Worm (Caenorhabditis elegans) whole organism, L4 larva: ENCODE data around the gene ZC412.3.

Experiments
- F10B5.3 ChIP-seq: sonication (generic microtip); optimal IDR thresholded peaks from 2 replicates; lab custom pipeline; 2016; ENCODE audit warnings: mild to moderate bottlenecking, missing genetic modification characterization, missing compliant biosample characterization
- F44E2.7 ChIP-seq: fragments of 200-800 bp; sonication (Bioruptor generic); IDR thresholded peaks from 2 replicates; pipeline ENCODE4 v2.1.2; 2022; ENCODE audit warnings: missing genetic modification characterization, missing compliant biosample characterization
- F49E8.2 ChIP-seq: sonication (generic microtip); optimal IDR thresholded peaks from 2 replicates; lab custom pipeline; 2016; ENCODE audit warnings: missing compliant biosample characterization, mild to moderate bottlenecking, missing genetic modification characterization, borderline replicate concordance
- T20F7.1 ChIP-seq: fragments of 200-800 bp; sonication (Bioruptor generic); optimal IDR thresholded peaks from 2 replicates; lab custom pipeline; 2018; ENCODE audit warnings: mild to moderate bottlenecking, missing genetic modification characterization, missing compliant biosample characterization
- T26A8.4 ChIP-seq: fragments of 200-800 bp; sonication (Bioruptor generic); IDR thresholded peaks from 2 replicates; pipeline ENCODE4 v1.3.6; 2022; ENCODE audit warnings: missing genetic modification characterization, missing compliant biosample characterization
- Y48G9A.11 ChIP-seq: fragments of 200-800 bp; sonication (Bioruptor generic); IDR thresholded peaks from 2 replicates; pipeline ENCODE4 v1.3.6; 2022; ENCODE audit warnings: missing genetic modification reagents, missing genetic modification characterization, missing compliant biosample characterization
- ama-1 ChIP-seq: fragments of 150-350 bp; optimal IDR thresholded peaks from 2 replicates; lab custom pipeline; 2014; ENCODE audit warnings: inconsistent platforms, mixed read lengths
- ceh-20 ChIP-seq: fragments of 200-800 bp; sonication (Bioruptor generic); IDR thresholded peaks from 2 replicates; pipeline ENCODE4 v1.3.6; 2022; ENCODE audit warnings: missing genetic modification reagents, missing genetic modification characterization, missing compliant biosample characterization
- ceh-32 ChIP-seq: sonication (generic microtip); optimal IDR thresholded peaks from 2 replicates; lab custom pipeline; 2016; ENCODE audit warnings: mild to moderate bottlenecking, missing genetic modification characterization, missing compliant biosample characterization; ENCODE audit not compliant: poor library complexity
- ceh-62 ChIP-seq: sonication (generic microtip); optimal IDR thresholded peaks from 2 replicates; lab custom pipeline; 2017; ENCODE audit warnings: missing biosample characterization, missing genetic modification characterization
- cey-2 ChIP-seq: sonication (generic microtip); optimal IDR thresholded peaks from 3 replicates; lab custom pipeline; 2017; ENCODE audit warnings: missing genetic modification characterization, mild to moderate bottlenecking, missing compliant biosample characterization, antibody characterized with exemption, borderline replicate concordance; ENCODE audit not compliant: insufficient read depth
- ctbp-1 ChIP-seq: fragments of 200-800 bp; sonication (Bioruptor generic); IDR thresholded peaks from 2 replicates; pipeline ENCODE4 v1.3.6; 2022; ENCODE audit warnings: missing genetic modification reagents, missing genetic modification characterization, missing compliant biosample characterization
- daf-16 ChIP-seq, 3 experiments: sonication (generic microtip); optimal IDR thresholded peaks; 2 replicates each; lab custom pipeline; 2016 to 2017; ENCODE audit warnings: missing genetic modification characterization in 3 of 3, missing genetic modification reagents in 3 of 3, mild to moderate bottlenecking in 2 of 3, missing compliant biosample characterization in 2 of 3, missing biosample characterization in 1 of 3, moderate library complexity in 1 of 3
- dmd-6 ChIP-seq: fragments of 200-800 bp; sonication (Bioruptor generic); IDR thresholded peaks from 2 replicates; pipeline ENCODE4 v1.3.6; 2022; ENCODE audit warnings: missing genetic modification reagents, missing genetic modification characterization, missing compliant biosample characterization
- dmd-8 ChIP-seq: fragments of 200-800 bp; sonication (Bioruptor generic); IDR thresholded peaks from 2 replicates; pipeline ENCODE4 v1.3.6; 2022; ENCODE audit warnings: missing genetic modification characterization, missing compliant biosample characterization
- dve-1 ChIP-seq: sonication (generic microtip); optimal IDR thresholded peaks from 2 replicates; lab custom pipeline; 2017; ENCODE audit warnings: antibody characterized with exemption, mild to moderate bottlenecking, missing genetic modification characterization, missing compliant biosample characterization; ENCODE audit not compliant: insufficient read depth
- egl-43 ChIP-seq: fragments of 200-800 bp; sonication (Bioruptor generic); IDR thresholded peaks from 2 replicates; pipeline ENCODE4 v1.3.6; 2022; ENCODE audit warnings: missing genetic modification reagents, missing genetic modification characterization, missing compliant biosample characterization
- hlh-11 ChIP-seq: fragments of 200-800 bp; sonication (Bioruptor generic); optimal IDR thresholded peaks from 2 replicates; lab custom pipeline; 2018; ENCODE audit warnings: mild to moderate bottlenecking, missing genetic modification characterization, missing compliant biosample characterization
- hlh-30 ChIP-seq: sonication (generic microtip); optimal IDR thresholded peaks from 2 replicates; lab custom pipeline; 2017; ENCODE audit warnings: antibody characterized with exemption, mild to moderate bottlenecking, missing genetic modification characterization, missing compliant biosample characterization; ENCODE audit not compliant: insufficient read depth
- jun-1 ChIP-seq: fragments of 150-350 bp; optimal IDR thresholded peaks from 2 replicates; lab custom pipeline; 2014; ENCODE audit warnings: missing biosample characterization, missing genetic modification reagents, missing genetic modification characterization
- lin-13 ChIP-seq: fragments of 150-350 bp; optimal IDR thresholded peaks from 2 replicates; lab custom pipeline; 2014; ENCODE audit warnings: missing biosample characterization, missing genetic modification reagents, missing genetic modification characterization
- lin-39 ChIP-seq: fragments of 150-350 bp; optimal IDR thresholded peaks from 2 replicates; lab custom pipeline; 2014; ENCODE audit warnings: missing biosample characterization, missing genetic modification reagents, missing genetic modification characterization
- lsy-2 ChIP-seq, 2 experiments: fragments of 150-350 bp in 1 of 2; sonication (generic microtip) in 1 of 2; optimal IDR thresholded peaks; 2 replicates each; lab custom pipeline; 2014 to 2017; ENCODE audit warnings: missing biosample characterization in 2 of 2, missing genetic modification characterization in 2 of 2
- mep-1 ChIP-seq: fragments of 150-350 bp; sonication (generic microtip); optimal IDR thresholded peaks from 3 replicates; lab custom pipeline; 2014; ENCODE audit warnings: missing biosample characterization, missing genetic modification characterization
- mxl-2 ChIP-seq: fragments of 200-800 bp; sonication (Bioruptor generic); conservative IDR thresholded peaks from 2 replicates; pipeline ENCODE4 v1.3.6; 2022; ENCODE audit warnings: missing genetic modification reagents, missing genetic modification characterization, missing compliant biosample characterization
- mxl-3 ChIP-seq: fragments of 200-800 bp; sonication (Bioruptor generic); optimal IDR thresholded peaks from 2 replicates; lab custom pipeline; 2018; ENCODE audit warnings: mild to moderate bottlenecking, missing genetic modification characterization, missing compliant biosample characterization
- nhr-102 ChIP-seq: sonication (generic microtip); optimal IDR thresholded peaks from 2 replicates; lab custom pipeline; 2016; ENCODE audit warnings: mild to moderate bottlenecking, missing genetic modification characterization, moderate library complexity, missing compliant biosample characterization
- nhr-11 ChIP-seq: fragments of 150-350 bp; optimal IDR thresholded peaks from 2 replicates; lab custom pipeline; 2014; ENCODE audit warnings: missing biosample characterization, missing genetic modification characterization
- nhr-111 ChIP-seq: fragments of 200-800 bp; sonication (Bioruptor generic); optimal IDR thresholded peaks from 2 replicates; lab custom pipeline; 2018; ENCODE audit warnings: mild to moderate bottlenecking, missing genetic modification characterization, missing compliant biosample characterization
- nhr-237 ChIP-seq: sonication (generic microtip); optimal IDR thresholded peaks from 2 replicates; lab custom pipeline; 2017; ENCODE audit warnings: missing biosample characterization, missing genetic modification characterization
- nhr-28 ChIP-seq: fragments of 150-350 bp; optimal IDR thresholded peaks from 2 replicates; lab custom pipeline; 2014; ENCODE audit warnings: missing biosample characterization, missing genetic modification characterization
- nhr-42 ChIP-seq: fragments of 200-800 bp; sonication (Bioruptor generic); IDR thresholded peaks from 2 replicates; pipeline ENCODE4 v1.3.6; 2022; ENCODE audit warnings: missing genetic modification characterization, missing compliant biosample characterization
- nhr-48 ChIP-seq: sonication (generic microtip); optimal IDR thresholded peaks from 2 replicates; lab custom pipeline; 2016; ENCODE audit warnings: mild to moderate bottlenecking, missing genetic modification characterization, missing compliant biosample characterization
- nhr-6 ChIP-seq: fragments of 150-350 bp; optimal IDR thresholded peaks from 2 replicates; lab custom pipeline; 2014; ENCODE audit warnings: missing biosample characterization, missing genetic modification characterization
- nhr-76 ChIP-seq: fragments of 150-350 bp; optimal IDR thresholded peaks from 2 replicates; lab custom pipeline; 2014; ENCODE audit warnings: missing biosample characterization, missing genetic modification characterization
- php-3 ChIP-seq: fragments of 200-800 bp; sonication (Bioruptor generic); IDR thresholded peaks from 2 replicates; pipeline ENCODE4 v1.3.6; 2022; ENCODE audit warnings: missing genetic modification reagents, missing genetic modification characterization, missing compliant biosample characterization
- pqm-1 ChIP-seq: sonication (generic microtip); optimal IDR thresholded peaks from 2 replicates; lab custom pipeline; 2017; ENCODE audit warnings: missing biosample characterization, missing genetic modification characterization
- rbr-2 ChIP-seq: sonication (generic microtip); optimal IDR thresholded peaks from 2 replicates; lab custom pipeline; 2016; ENCODE audit warnings: missing genotype, missing genetic modification characterization, missing compliant biosample characterization
- saeg-2 ChIP-seq: fragments of 200-800 bp; sonication (Bioruptor generic); IDR thresholded peaks from 2 replicates; pipeline ENCODE4 v1.3.6; 2022; ENCODE audit warnings: missing genetic modification reagents, missing genetic modification characterization, missing compliant biosample characterization
- set-16 ChIP-seq: fragments of 200-800 bp; sonication (Bioruptor generic); IDR thresholded peaks from 2 replicates; pipeline ENCODE4 v1.3.6; 2022; ENCODE audit warnings: missing genetic modification reagents, missing genetic modification characterization, missing compliant biosample characterization
- skn-1 ChIP-seq: fragments of 150-350 bp; optimal IDR thresholded peaks from 2 replicates; lab custom pipeline; 2014; ENCODE audit warnings: missing biosample characterization, missing genetic modification characterization
- snpc-1.2 ChIP-seq: fragments of 200-800 bp; sonication (Bioruptor generic); IDR thresholded peaks from 2 replicates; pipeline ENCODE4 v1.3.6; 2022; ENCODE audit warnings: missing genetic modification reagents, missing genetic modification characterization, missing compliant biosample characterization
- snpc-4 ChIP-seq: fragments of 150-350 bp; optimal IDR thresholded peaks from 2 replicates; lab custom pipeline; 2014; ENCODE audit warnings: missing biosample characterization, missing genetic modification characterization
- spr-1 ChIP-seq: sonication (generic microtip); optimal IDR thresholded peaks from 2 replicates; lab custom pipeline; 2016; ENCODE audit warnings: mild to moderate bottlenecking, missing genetic modification characterization, missing compliant biosample characterization
- tra-1 ChIP-seq: fragments of 200-800 bp; sonication (Bioruptor generic); IDR thresholded peaks from 2 replicates; pipeline ENCODE4 v1.3.6; 2022; ENCODE audit warnings: missing genetic modification reagents, missing genetic modification characterization, missing compliant biosample characterization
- vab-7 ChIP-seq: fragments of 200-800 bp; sonication (Bioruptor generic); IDR thresholded peaks from 2 replicates; pipeline ENCODE4 v1.3.6; 2022; ENCODE audit warnings: missing genetic modification reagents, missing genetic modification characterization, missing compliant biosample characterization
- zfp-3 ChIP-seq: fragments of 200-800 bp; sonication (Bioruptor generic); conservative IDR thresholded peaks from 2 replicates; pipeline ENCODE4 v1.3.6; 2022; ENCODE audit warnings: missing genetic modification reagents, missing genetic modification characterization, missing compliant biosample characterization

The ZC412.3 gene

ce11 chrV:14849628-14850027 lies 21.7 kb downstream of the ZC412.3 start (continued):
- TF ChIP-seq F49E8.2 (tag; lab: Kevin White, UChicago): no peak
- peak; percentile 57; the same call in 1 of the 2 replicates for TF ChIP-seq saeg-2 (GFP tag; lab: Robert Waterston, UW)
- TF ChIP-seq nhr-102 (tag; lab: Kevin White, UChicago): peak; percentile 52
- peak; percentile 85 for TF ChIP-seq nhr-48 (tag; lab: Kevin White, UChicago)
- TF ChIP-seq nhr-111 (GFP tag; lab: Kevin White, UChicago): no peak
- peak; percentile 97 for TF ChIP-seq hlh-11 (tag; lab: Kevin White, UChicago)
- no peak for TF ChIP-seq nhr-42 (GFP tag; lab: Robert Waterston, UW)
- TF ChIP-seq snpc-4 (tag; lab: Kevin White, UChicago): no peak
- peak in 1 of 2 experiments; percentile 75 for TF ChIP-seq lsy-2 (tag; optimal IDR thresholded peaks at IDR 0.05; lab: Kevin White, UChicago)
- TF ChIP-seq vab-7 (GFP tag; lab: Robert Waterston, UW): 0 out of 2 replicates have a peak, but pooled peaks have one; percentile 4
- TF ChIP-seq zfp-3 (GFP tag; lab: Robert Waterston, UW): peak; percentile 55; the same call in 1 of the 2 replicates
- peak; percentile 24 for TF ChIP-seq nhr-6 (tag; lab: Kevin White, UChicago)
- TF ChIP-seq egl-43: 0 out of 2 replicates have a peak, but pooled peaks have one; percentile 33
- TF ChIP-seq ama-1 (lab: Kevin White, UChicago): peak; percentile 69
- TF ChIP-seq jun-1 (tag; lab: Kevin White, UChicago): peak; percentile 46
- peak; percentile 91 for TF ChIP-seq dve-1 (tag; lab: Kevin White, UChicago)
- peak; percentile 44 for TF ChIP-seq spr-1 (tag; lab: Kevin White, UChicago)
- TF ChIP-seq ceh-32 (tag; lab: Kevin White, UChicago): no peak
- no peak for TF ChIP-seq Y48G9A.11 (GFP tag; lab: Robert Waterston, UW)
- TF ChIP-seq pqm-1 (tag; lab: Kevin White, UChicago): peak; percentile 34
- peak; percentile 11; the same call in 1 of the 2 replicates for TF ChIP-seq set-16 (GFP tag; lab: Robert Waterston, UW)
- no peak for TF ChIP-seq nhr-76 (tag; lab: Kevin White, UChicago)
- peak; percentile 33; the same call in 1 of the 2 replicates for TF ChIP-seq T26A8.4 (GFP tag; lab: Robert Waterston, UW)
- no peak for TF ChIP-seq ceh-62

- peak; percentile 84 for TF ChIP-seq mxl-3 (GFP tag; lab: Kevin White, UChicago)
- peak; percentile 75 for TF ChIP-seq lin-13 (GFP tag; lab: Kevin White, UChicago)
- TF ChIP-seq ctbp-1: peak; percentile 35; the same call in 1 of the 2 replicates
- TF ChIP-seq ceh-20 (GFP tag; lab: Robert Waterston, UW): peak; percentile 96
- peak in 1 of 2 experiments; percentile 52 for TF ChIP-seq daf-16 (GFP tag; optimal IDR thresholded peaks at IDR 0.05; lab: Kevin White, UChicago)
- TF ChIP-seq daf-16 (tag; optimal IDR thresholded peaks at IDR 0.05; lab: Kevin White, UChicago): peak; percentile 93
- TF ChIP-seq mxl-2: 0 out of 2 replicates have a peak, but pooled peaks have one; percentile 43
- TF ChIP-seq php-3: peak; percentile 90
- TF ChIP-seq F44E2.7 (GFP tag; lab: Robert Waterston, UW): no peak
- TF ChIP-seq cey-2 (tag; lab: Kevin White, UChicago): peak; percentile 85
- no peak for TF ChIP-seq nhr-237 (tag; lab: Kevin White, UChicago)
- no peak for TF ChIP-seq lin-39 (tag; lab: Kevin White, UChicago)
- no peak for TF ChIP-seq snpc-1.2 (GFP tag; lab: Robert Waterston, UW)
- TF ChIP-seq mep-1 (tag; lab: Kevin White, UChicago): peak; percentile 75
- peak; percentile 75 for TF ChIP-seq nhr-28
- TF ChIP-seq nhr-102 (tag; lab: Kevin White, UChicago): peak; percentile 51
- TF ChIP-seq tra-1 (GFP tag; lab: Robert Waterston, UW): peak; percentile 90
- peak; percentile 24 for TF ChIP-seq rbr-2 (tag; lab: Kevin White, UChicago)
- TF ChIP-seq dmd-8: no peak
- TF ChIP-seq skn-1 (tag; lab: Kevin White, UChicago): no peak
- no peak for TF ChIP-seq F10B5.3 (tag; lab: Kevin White, UChicago)
- no peak for TF ChIP-seq ceh-62
- TF ChIP-seq spr-1 (tag; lab: Kevin White, UChicago): no peak
- peak; percentile 73 for TF ChIP-seq nhr-11 (tag; lab: Kevin White, UChicago)
- peak; percentile 69 for TF ChIP-seq T20F7.1
- peak; percentile 53 for TF ChIP-seq T26A8.4 (GFP tag; lab: Robert Waterston, UW)
- TF ChIP-seq hlh-30 (tag; lab: Kevin White, UChicago): peak; percentile 98
- TF ChIP-seq dmd-6 (GFP tag; lab: Robert Waterston, UW): peak; percentile 84
These were observed 22.7 kb downstream of the ZC412.3 start for ce11 chrV:14848510-14849206.
